Worm (Caenorhabditis elegans) whole organism, midembryonic: ENCODE measurements around the gene F25E5.9.

Source experiments
- T22C8.4 ChIP-seq: fragments of 200-800 bp; sonication (Bioruptor generic); IDR thresholded peaks from 2 replicates; pipeline ENCODE4 v1.3.6; 2022; ENCODE audit warnings: missing genetic modification characterization, missing compliant biosample characterization
- klf-2 ChIP-seq: fragments of 200-800 bp; sonication (Bioruptor generic); conservative IDR thresholded peaks from 2 replicates; pipeline ENCODE4 v1.3.6; 2022; ENCODE audit warnings: missing genetic modification reagents, missing genetic modification characterization, missing compliant biosample characterization
- tab-1 ChIP-seq: fragments of 200-800 bp; sonication (Bioruptor generic); IDR thresholded peaks from 2 replicates; pipeline ENCODE4 v1.3.6; 2022; ENCODE audit warnings: missing genetic modification characterization, missing compliant biosample characterization
- ztf-29 ChIP-seq: fragments of 200-800 bp; sonication (Bioruptor generic); IDR thresholded peaks from 2 replicates; pipeline ENCODE4 v1.3.6; 2022; ENCODE audit warnings: missing genetic modification reagents, missing genetic modification characterization, missing compliant biosample characterization

ce11 chrV:7402355-7402754, 35.4 kb downstream of the F25E5.9 start, which contains the start of gene srj-13:
- TF ChIP-seq tab-1 (GFP tag; lab: Robert Waterston, UW) (no peak), T22C8.4 (GFP tag; lab: Robert Waterston, UW) (no peak), ztf-29 (GFP tag; lab: Robert Waterston, UW) (no peak), klf-2 (GFP tag; lab: Robert Waterston, UW) (no peak)
